Worm (Caenorhabditis elegans): ENCODE data around the gene T25E12.16.

DNA sequence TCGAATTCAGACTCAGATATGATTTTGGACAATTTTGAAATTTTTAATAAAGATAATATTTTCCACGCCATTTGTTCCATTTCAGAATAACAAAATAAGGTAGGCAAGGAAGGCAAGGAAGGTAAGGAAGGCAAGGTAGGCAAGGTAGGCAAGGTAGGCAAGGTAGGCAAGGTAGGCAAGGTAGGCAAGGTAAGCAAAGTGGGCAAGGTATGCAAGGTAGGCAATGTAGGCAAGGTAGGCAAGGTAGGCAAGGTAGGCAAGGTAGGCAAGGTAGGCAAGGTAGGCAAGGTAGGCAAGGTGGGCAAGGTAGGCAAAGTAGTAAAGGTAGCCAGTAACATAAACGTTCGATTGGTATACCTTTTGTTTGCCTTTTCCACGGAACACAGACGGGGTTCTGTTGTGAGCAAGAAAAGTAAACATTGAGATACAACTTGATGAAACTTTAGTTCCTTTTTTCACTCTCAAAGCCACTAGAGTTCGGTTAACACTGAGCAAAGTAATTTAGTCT lies 33.8 kb downstream of the T25E12.16 start, which contains the start of gene Y70C5C.1:
- TF ChIP-seq flt-1 (GFP tag; IDR thresholded peaks at IDR 0.05): peak; percentile 73; the same call in 1 of the 2 replicates
- TF ChIP-seq tab-1 (GFP tag; IDR thresholded peaks at IDR 0.05): no peak
- TF ChIP-seq ztf-23 (GFP tag; IDR thresholded peaks at IDR 0.05): peak; percentile 67
- no peak for TF ChIP-seq ztf-29 (GFP tag; IDR thresholded peaks at IDR 0.05)
- TF ChIP-seq ref-1 (GFP tag; conservative IDR thresholded peaks at IDR 0.05): no peak
